Worm (Caenorhabditis elegans) whole organism, mixed stage, embryonic: ENCODE data around the gene sri-43.

Experiments
- M03D4.4 ChIP-seq: sonication (generic microtip); optimal IDR thresholded peaks from 2 replicates; lab custom pipeline; 2017; ENCODE audit warnings: mild to moderate bottlenecking, missing genetic modification characterization, missing compliant biosample characterization
- ceh-39 ChIP-seq: fragments of 150-350 bp; optimal IDR thresholded peaks from 2 replicates; lab custom pipeline; 2014; ENCODE audit warnings: missing biosample characterization, missing genetic modification characterization
- ceh-43 ChIP-seq: fragments of 200-800 bp; sonication (Bioruptor generic); optimal IDR thresholded peaks from 2 replicates; lab custom pipeline; 2018; ENCODE audit warnings: mild to moderate bottlenecking, missing genetic modification characterization, moderate library complexity, missing compliant biosample characterization
- ceh-83 ChIP-seq: fragments of 200-800 bp; sonication (Bioruptor generic); optimal IDR thresholded peaks from 2 replicates; lab custom pipeline; 2018; ENCODE audit warnings: mild to moderate bottlenecking, missing genetic modification characterization, missing compliant biosample characterization
- ces-1 ChIP-seq: fragments of 150-350 bp; optimal IDR thresholded peaks from 2 replicates; lab custom pipeline; 2014; ENCODE audit warnings: missing biosample characterization, missing genetic modification reagents, missing genetic modification characterization
- elt-1 ChIP-seq: sonication (generic microtip); optimal IDR thresholded peaks from 2 replicates; lab custom pipeline; 2017; ENCODE audit warnings: missing genetic modification characterization, mild to moderate bottlenecking, missing compliant biosample characterization, antibody characterized with exemption, moderate library complexity, borderline replicate concordance; ENCODE audit not compliant: insufficient read depth
- elt-3 ChIP-seq: fragments of 150-350 bp; optimal IDR thresholded peaks from 2 replicates; lab custom pipeline; 2014; ENCODE audit warnings: missing biosample characterization, missing genetic modification characterization
- flh-1 ChIP-seq: fragments of 200-800 bp; sonication (Bioruptor generic); optimal IDR thresholded peaks from 2 replicates; lab custom pipeline; 2018; ENCODE audit warnings: mild to moderate bottlenecking, missing genetic modification characterization, moderate library complexity, missing compliant biosample characterization
- hlh-1 ChIP-seq: fragments of 150-350 bp; optimal IDR thresholded peaks from 2 replicates; lab custom pipeline; 2014; ENCODE audit warnings: missing biosample characterization, missing genetic modification reagents, missing genetic modification characterization
- lin-13 ChIP-seq: fragments of 150-350 bp; optimal IDR thresholded peaks from 2 replicates; lab custom pipeline; 2014; ENCODE audit warnings: missing biosample characterization, missing genetic modification characterization
- mep-1 ChIP-seq: fragments of 150-350 bp; optimal IDR thresholded peaks from 2 replicates; lab custom pipeline; 2017; ENCODE audit warnings: missing biosample characterization, missing genetic modification reagents, missing genetic modification characterization, inconsistent platforms
- mls-2 ChIP-seq: sonication (generic microtip); optimal IDR thresholded peaks from 2 replicates; lab custom pipeline; 2016; ENCODE audit warnings: mild to moderate bottlenecking, missing genetic modification characterization, moderate library complexity, missing compliant biosample characterization
- sptf-1 ChIP-seq: sonication (generic microtip); optimal IDR thresholded peaks from 2 replicates; lab custom pipeline; 2017; ENCODE audit warnings: mild to moderate bottlenecking, missing genetic modification characterization, moderate library complexity, missing compliant biosample characterization
- tbx-8 ChIP-seq: fragments of 200-800 bp; sonication (Bioruptor generic); optimal IDR thresholded peaks from 2 replicates; lab custom pipeline; 2018; ENCODE audit warnings: mild to moderate bottlenecking, missing genetic modification characterization, moderate library complexity, missing compliant biosample characterization
- unc-120 ChIP-seq: sonication (generic microtip); optimal IDR thresholded peaks from 2 replicates; lab custom pipeline; 2017; ENCODE audit warnings: missing genetic modification characterization, missing compliant biosample characterization; ENCODE audit not compliant: poor library complexity, severe bottlenecking
- unc-62 ChIP-seq: fragments of 150-350 bp; optimal IDR thresholded peaks from 2 replicates; lab custom pipeline; 2014; ENCODE audit warnings: missing biosample characterization, missing genetic modification reagents, missing genetic modification characterization
- zip-8 ChIP-seq: fragments of 150-350 bp; optimal IDR thresholded peaks from 2 replicates; lab custom pipeline; 2014; ENCODE audit warnings: missing biosample characterization, missing genetic modification characterization
- ztf-11 ChIP-seq: fragments of 150-350 bp; optimal IDR thresholded peaks from 2 replicates; lab custom pipeline; 2014; ENCODE audit warnings: missing biosample characterization, missing genetic modification characterization

Gene sri-43

ce11 chrII:3096857-3097256 lies 47.6 kb downstream of the sri-43 start, which contains the start of gene Y25C1A.14:
Gene Y25C1A.14, minus strand, starts transcription at chrII:3096957.
- no peak for TF ChIP-seq lin-13 (tag; lab: Kevin White, UChicago)
- no peak for TF ChIP-seq elt-3 (tag; lab: Kevin White, UChicago)
- no peak for TF ChIP-seq ceh-43 (GFP tag; lab: Kevin White, UChicago)
- no peak for TF ChIP-seq flh-1 (GFP tag; lab: Kevin White, UChicago)
- no peak for TF ChIP-seq ceh-83 (GFP tag; lab: Kevin White, UChicago)
- TF ChIP-seq elt-1 (tag; lab: Kevin White, UChicago) = no peak
- TF ChIP-seq mep-1 = no peak

- no peak for TF ChIP-seq ces-1 (GFP tag; lab: Kevin White, UChicago)
- no peak for TF ChIP-seq unc-120 (tag; lab: Kevin White, UChicago)
- no peak for TF ChIP-seq unc-62 (GFP tag; lab: Kevin White, UChicago)
- TF ChIP-seq ceh-39 (tag; lab: Kevin White, UChicago) = no peak
- TF ChIP-seq elt-1 (tag; lab: Kevin White, UChicago) = no peak
- TF ChIP-seq mls-2 (tag; lab: Kevin White, UChicago) = no peak
- TF ChIP-seq sptf-1 = no peak
- no peak for TF ChIP-seq zip-8 (tag; lab: Kevin White, UChicago)
- no peak for TF ChIP-seq ztf-11
- TF ChIP-seq M03D4.4 (tag; lab: Kevin White, UChicago) = no peak
- no peak for TF ChIP-seq tbx-8 (GFP tag; lab: Kevin White, UChicago)
- no peak for TF ChIP-seq hlh-1 (tag; lab: Kevin White, UChicago)
Measured at ce11 chrII:3096060-3096459, 48.4 kb downstream of the sri-43 start, which contains the start of gene srg-23. Gene srg-23, minus strand, starts transcription at chrII:3096160.
